Worm (Caenorhabditis elegans) whole organism, L1 larva: ENCODE results near the gene C34F11.2.

Experiments
- C04F5.9 ChIP-seq: sonication (generic microtip); optimal IDR thresholded peaks from 2 replicates; lab custom pipeline; 2016; ENCODE audit warnings: missing genetic modification characterization, missing compliant biosample characterization
- C16A3.4 ChIP-seq: fragments of 150-350 bp; optimal IDR thresholded peaks from 2 replicates; lab custom pipeline; 2014; ENCODE audit warnings: missing biosample characterization, missing genetic modification characterization
- C34B4.2 ChIP-seq: sonication (generic microtip); optimal IDR thresholded peaks from 2 replicates; lab custom pipeline; 2017; ENCODE audit warnings: mild to moderate bottlenecking, missing genetic modification characterization, missing compliant biosample characterization
- Y116A8C.19 ChIP-seq: sonication (generic microtip); optimal IDR thresholded peaks from 2 replicates; lab custom pipeline; 2016; ENCODE audit warnings: missing compliant biosample characterization, missing genetic modification characterization, borderline replicate concordance
- aha-1 ChIP-seq: fragments of 150-350 bp; optimal IDR thresholded peaks from 2 replicates; lab custom pipeline; 2014; ENCODE audit warnings: missing biosample characterization, missing genetic modification characterization
- blmp-1 ChIP-seq: fragments of 150-350 bp; optimal IDR thresholded peaks from 2 replicates; lab custom pipeline; 2014; ENCODE audit warnings: missing biosample characterization, missing genetic modification characterization
- ceh-88 ChIP-seq: fragments of 200-800 bp; sonication (Bioruptor generic); IDR thresholded peaks from 2 replicates; pipeline ENCODE4 v1.3.6; 2022; ENCODE audit warnings: missing genetic modification characterization, missing compliant biosample characterization
- ces-1 ChIP-seq: fragments of 150-350 bp; optimal IDR thresholded peaks from 2 replicates; lab custom pipeline; 2014; ENCODE audit warnings: missing biosample characterization, missing genetic modification reagents, missing genetic modification characterization
- dpl-1 ChIP-seq, 3 experiments: fragments of 150-350 bp in 2 of 3; sonication (generic microtip) in 1 of 3; optimal IDR thresholded peaks; 2 replicates each; lab custom pipeline; 2014 to 2017; ENCODE audit warnings: missing biosample characterization in 3 of 3, missing genetic modification characterization in 3 of 3, missing genetic modification reagents in 3 of 3
- dsc-1 ChIP-seq: sonication (generic microtip); optimal IDR thresholded peaks from 2 replicates; lab custom pipeline; 2016; ENCODE audit warnings: mild to moderate bottlenecking, missing genetic modification characterization, missing compliant biosample characterization
- efl-1 ChIP-seq, 4 experiments: fragments of 150-350 bp; optimal IDR thresholded peaks in 3 of 4; peaks in 1 of 4; 1 replicate in 1 of 4; 2 replicates in 3 of 4; lab custom pipeline; 2014; ENCODE audit warnings: missing biosample characterization in 2 of 4, missing genetic modification characterization in 2 of 4, missing genetic modification reagents in 2 of 4
- efl-3 ChIP-seq: fragments of 200-800 bp; sonication (Bioruptor generic); optimal IDR thresholded peaks from 2 replicates; lab custom pipeline; 2018; ENCODE audit warnings: mild to moderate bottlenecking, missing genetic modification characterization, missing compliant biosample characterization
- elt-2 ChIP-seq: sonication (generic microtip); optimal IDR thresholded peaks from 2 replicates; lab custom pipeline; 2016; ENCODE audit warnings: missing genetic modification characterization, mild to moderate bottlenecking, inconsistent platforms, missing compliant biosample characterization, missing genetic modification reagents
- grh-1 ChIP-seq: fragments of 200-800 bp; sonication (Bioruptor generic); IDR thresholded peaks from 2 replicates; pipeline ENCODE4 v1.3.6; 2022; ENCODE audit warnings: missing genetic modification reagents, missing genetic modification characterization, missing compliant biosample characterization
- irx-1 ChIP-seq: sonication (generic microtip); optimal IDR thresholded peaks from 2 replicates; lab custom pipeline; 2016; ENCODE audit warnings: missing genetic modification characterization, missing compliant biosample characterization
- isw-1 ChIP-seq: fragments of 200-800 bp; sonication (Bioruptor generic); IDR thresholded peaks from 2 replicates; pipeline ENCODE4 v1.3.6; 2022; ENCODE audit warnings: missing genetic modification characterization, missing compliant biosample characterization
- lin-15B ChIP-seq: fragments of 150-350 bp; sonication (generic microtip); optimal IDR thresholded peaks from 3 replicates; lab custom pipeline; 2014; ENCODE audit warnings: missing biosample characterization, missing genetic modification characterization
- lin-35 ChIP-seq, 2 experiments: fragments of 150-350 bp; optimal IDR thresholded peaks; 2 replicates each; lab custom pipeline; 2014; ENCODE audit warnings: missing biosample characterization in 2 of 2, missing genetic modification characterization in 2 of 2, missing genetic modification reagents in 2 of 2
- lin-39 ChIP-seq: fragments of 150-350 bp; optimal IDR thresholded peaks from 2 replicates; lab custom pipeline; 2014; ENCODE audit warnings: missing biosample characterization, missing genetic modification reagents, missing genetic modification characterization
- lir-3 ChIP-seq: sonication (generic microtip); optimal IDR thresholded peaks from 2 replicates; lab custom pipeline; 2016; ENCODE audit warnings: mild to moderate bottlenecking, missing genetic modification characterization, moderate library complexity, missing compliant biosample characterization; ENCODE audit not compliant: poor library complexity
- lsy-2 ChIP-seq, 2 experiments: fragments of 150-350 bp; optimal IDR thresholded peaks; 2 replicates each; lab custom pipeline; 2014; ENCODE audit warnings: missing biosample characterization in 2 of 2, missing genetic modification characterization in 2 of 2
- mab-9 ChIP-seq: fragments of 200-800 bp; sonication (Bioruptor generic); IDR thresholded peaks from 2 replicates; pipeline ENCODE4 v1.3.6; 2022; ENCODE audit warnings: missing genetic modification reagents, missing genetic modification characterization, missing compliant biosample characterization
- mdl-1 ChIP-seq, 2 experiments: fragments of 150-350 bp; optimal IDR thresholded peaks; 2 replicates each; lab custom pipeline; 2014 to 2017; ENCODE audit warnings: missing biosample characterization in 2 of 2, missing genetic modification characterization in 2 of 2, inconsistent platforms in 1 of 2
- mef-2 ChIP-seq: fragments of 150-350 bp; optimal IDR thresholded peaks from 2 replicates; lab custom pipeline; 2014; ENCODE audit warnings: missing biosample characterization, missing genetic modification characterization
- nhr-12 ChIP-seq: sonication (generic microtip); optimal IDR thresholded peaks from 2 replicates; lab custom pipeline; 2017; ENCODE audit warnings: missing biosample characterization, missing genetic modification characterization
- nhr-19 ChIP-seq: fragments of 200-800 bp; sonication (Bioruptor generic); conservative IDR thresholded peaks from 2 replicates; pipeline ENCODE4 v1.3.6; 2022; ENCODE audit warnings: missing genetic modification characterization, missing compliant biosample characterization
- nhr-20 ChIP-seq: sonication (generic microtip); optimal IDR thresholded peaks from 2 replicates; lab custom pipeline; 2016; ENCODE audit warnings: mild to moderate bottlenecking, missing genetic modification characterization, missing compliant biosample characterization
- nhr-237 ChIP-seq: fragments of 150-350 bp; optimal IDR thresholded peaks from 2 replicates; lab custom pipeline; 2014; ENCODE audit warnings: missing biosample characterization, missing genetic modification characterization
- nhr-28 ChIP-seq: fragments of 150-350 bp; optimal IDR thresholded peaks from 2 replicates; lab custom pipeline; 2014; ENCODE audit warnings: missing biosample characterization, missing genetic modification characterization
- nhr-71 ChIP-seq: sonication (generic microtip); optimal IDR thresholded peaks from 2 replicates; lab custom pipeline; 2016; ENCODE audit warnings: mild to moderate bottlenecking, missing genetic modification characterization, moderate library complexity, missing compliant biosample characterization
- nhr-77 ChIP-seq: fragments of 150-350 bp; optimal IDR thresholded peaks from 2 replicates; lab custom pipeline; 2014; ENCODE audit warnings: missing biosample characterization, missing genetic modification characterization
- nhr-84 ChIP-seq: sonication (generic microtip); optimal IDR thresholded peaks from 2 replicates; lab custom pipeline; 2017; ENCODE audit warnings: missing biosample characterization, missing genetic modification characterization
- nhr-85 ChIP-seq: sonication (generic microtip); peaks from one replicate; lab custom pipeline; 2016; ENCODE audit warnings: missing genetic modification characterization, inconsistent platforms, missing compliant biosample characterization
- nhr-90 ChIP-seq: sonication (generic microtip); optimal IDR thresholded peaks from 2 replicates; lab custom pipeline; 2016; ENCODE audit warnings: mild to moderate bottlenecking, missing genetic modification characterization, missing compliant biosample characterization; ENCODE audit not compliant: poor library complexity
- pag-3 ChIP-seq: sonication (generic microtip); optimal IDR thresholded peaks from 2 replicates; lab custom pipeline; 2017; ENCODE audit warnings: missing genetic modification characterization, mild to moderate bottlenecking, missing compliant biosample characterization, antibody characterized with exemption, borderline replicate concordance; ENCODE audit not compliant: insufficient read depth
- rnt-1 ChIP-seq: sonication (generic microtip); optimal IDR thresholded peaks from 2 replicates; lab custom pipeline; 2016; ENCODE audit warnings: mild to moderate bottlenecking, missing genetic modification characterization, moderate library complexity, missing compliant biosample characterization
- skn-1 ChIP-seq: fragments of 150-350 bp; optimal IDR thresholded peaks from 2 replicates; lab custom pipeline; 2014; ENCODE audit warnings: missing biosample characterization, missing genetic modification characterization
- sox-4 ChIP-seq: sonication (generic microtip); optimal IDR thresholded peaks from 2 replicates; lab custom pipeline; 2016; ENCODE audit warnings: missing genetic modification characterization, missing compliant biosample characterization
- unc-130 ChIP-seq: fragments of 150-350 bp; optimal IDR thresholded peaks from 2 replicates; lab custom pipeline; 2017; ENCODE audit warnings: missing biosample characterization, missing genetic modification characterization, inconsistent platforms
- unc-30 ChIP-seq: sonication (generic microtip); optimal IDR thresholded peaks from 2 replicates; lab custom pipeline; 2017; ENCODE audit warnings: missing biosample characterization, missing genetic modification characterization
- unc-62 ChIP-seq: fragments of 150-350 bp; optimal IDR thresholded peaks from 2 replicates; lab custom pipeline; 2014; ENCODE audit warnings: missing biosample characterization, missing genetic modification reagents, missing genetic modification characterization
- zag-1 ChIP-seq: fragments of 150-350 bp; optimal IDR thresholded peaks from 2 replicates; lab custom pipeline; 2014; ENCODE audit warnings: missing biosample characterization, missing genetic modification characterization
- zip-4 ChIP-seq: fragments of 200-800 bp; sonication (Bioruptor generic); optimal IDR thresholded peaks from 2 replicates; lab custom pipeline; 2018; ENCODE audit warnings: mild to moderate bottlenecking, missing genetic modification characterization, moderate library complexity, missing compliant biosample characterization
- ztf-11 ChIP-seq, 2 experiments: sonication (generic microtip); optimal IDR thresholded peaks; 2 replicates each; lab custom pipeline; 2016 to 2017; ENCODE audit warnings: missing genetic modification characterization in 2 of 2, missing biosample characterization in 1 of 2, missing compliant biosample characterization in 1 of 2
- ztf-4 ChIP-seq: fragments of 150-350 bp; optimal IDR thresholded peaks from 2 replicates; lab custom pipeline; 2014; ENCODE audit warnings: missing biosample characterization, missing genetic modification characterization

C34F11.2 gene

ce11 chrII:5227768-5228167 is 15.7 kb downstream of the C34F11.2 start (continued):
- TF ChIP-seq dpl-1 (GFP tag; optimal IDR thresholded peaks at IDR 0.05; lab: Kevin White, UChicago) (no peak), nhr-85 (tag; lab: Kevin White, UChicago) (no peak), grh-1 (no peak), mab-9 (no peak), nhr-71 (tag; lab: Kevin White, UChicago) (peak; percentile 53), ces-1 (GFP tag; lab: Kevin White, UChicago) (no peak), efl-3 (GFP tag; lab: Kevin White, UChicago) (no peak), C34B4.2 (tag; lab: Kevin White, UChicago) (no peak), nhr-77 (tag; lab: Kevin White, UChicago) (peak; percentile 6), mdl-1 (tag; optimal IDR thresholded peaks at IDR 0.05; lab: Kevin White, UChicago) (peak in 1 of 2 experiments; percentile 2), nhr-19 (no peak)

DNA sequence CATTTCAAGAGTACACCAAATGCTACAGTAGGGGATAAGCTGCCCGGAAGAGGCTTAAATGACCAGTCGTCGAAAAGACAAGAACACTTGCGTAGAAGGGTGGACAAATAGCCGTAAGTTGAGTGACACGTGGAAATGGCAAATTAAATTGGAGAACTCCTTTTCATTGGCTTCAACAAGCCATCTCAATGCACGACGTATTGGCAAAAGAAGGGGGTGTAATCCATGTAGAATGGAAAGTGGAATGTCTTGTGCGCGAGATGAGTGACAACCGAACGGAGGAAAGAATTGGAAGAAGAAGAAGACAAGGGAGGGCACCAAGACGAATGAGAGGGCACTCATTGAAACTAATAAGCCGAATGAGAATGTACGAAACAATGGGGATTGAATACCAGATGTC is 16.6 kb downstream of the C34F11.2 start:
- TF ChIP-seq nhr-20 (tag; lab: Kevin White, UChicago) (no peak), nhr-12 (tag; lab: Kevin White, UChicago) (no peak), dsc-1 (tag; lab: Kevin White, UChicago) (no peak), Y116A8C.19 (tag; lab: Kevin White, UChicago) (no peak), unc-30 (no peak), nhr-77 (tag; lab: Kevin White, UChicago) (no peak), ceh-88 (no peak), C16A3.4 (tag; lab: Kevin White, UChicago) (no peak), irx-1 (tag; lab: Kevin White, UChicago) (no peak), nhr-90 (tag; lab: Kevin White, UChicago) (no peak), unc-62 (GFP tag; lab: Kevin White, UChicago) (no peak), lin-15B (no peak), C04F5.9 (tag; lab: Kevin White, UChicago) (no peak), nhr-237 (tag; lab: Kevin White, UChicago) (no peak), grh-1 (no peak), nhr-84 (tag; lab: Kevin White, UChicago) (no peak), efl-3 (GFP tag; lab: Kevin White, UChicago) (no peak), unc-130 (tag; lab: Kevin White, UChicago) (no peak), sox-4 (tag; lab: Kevin White, UChicago) (no peak), ztf-4 (tag; lab: Kevin White, UChicago) (no peak)

- TF ChIP-seq mef-2 (no peak), zag-1 (tag; lab: Kevin White, UChicago) (no peak)
Measured at ce11 chrII:5229596-5229995, 17.5 kb downstream of the C34F11.2 start, which contains the start of gene EGAP2.2. Gene EGAP2.2, plus strand, starts transcription at chrII:5229896.

- TF ChIP-seq blmp-1 (tag; lab: Kevin White, UChicago) (peak; percentile 4), lir-3 (tag; lab: Kevin White, UChicago) (no peak), lin-39 (no peak), nhr-84 (tag; lab: Kevin White, UChicago) (no peak)
- TF ChIP-seq, all 84 proteins: peak for 1
Measured at ce11 chrII:5231111-5231510, 19.0 kb downstream of the C34F11.2 start, which contains the start of gene EGAP2.1. Gene EGAP2.1, plus strand, starts transcription at chrII:5231411.

- TF ChIP-seq zip-4 (GFP tag; lab: Kevin White, UChicago) (no peak), nhr-28 (no peak), pag-3 (tag; lab: Kevin White, UChicago) (no peak), lin-35 (GFP tag; optimal IDR thresholded peaks at IDR 0.05; lab: Kevin White, UChicago) (peak in 1 of 2 experiments; percentile 24), dsc-1 (tag; lab: Kevin White, UChicago) (no peak), isw-1 (GFP tag; lab: Robert Waterston, UW) (no peak), ztf-11 (tag; optimal IDR thresholded peaks at IDR 0.05; lab: Kevin White, UChicago) (no peak), skn-1 (tag; lab: Kevin White, UChicago) (no peak), elt-2 (tag; lab: Kevin White, UChicago) (peak; percentile 87), lsy-2 (tag; optimal IDR thresholded peaks at IDR 0.05; lab: Kevin White, UChicago) (no peak), sox-4 (tag; lab: Kevin White, UChicago) (no peak), nhr-84 (tag; lab: Kevin White, UChicago) (no peak), unc-30 (no peak), nhr-20 (tag; lab: Kevin White, UChicago) (no peak), rnt-1 (tag; lab: Kevin White, UChicago) (no peak), efl-1 (optimal IDR thresholded peaks at IDR 0.05; lab: Kevin White, UChicago) (no peak), efl-1 (GFP tag; optimal IDR thresholded peaks at IDR 0.05 in 1 of 2; lab: Kevin White, UChicago) (peak in 1 of 2 experiments; percentile 39), aha-1 (tag; lab: Kevin White, UChicago) (no peak), dpl-1 (GFP tag; optimal IDR thresholded peaks at IDR 0.05; lab: Kevin White, UChicago) (no peak), lir-3 (tag; lab: Kevin White, UChicago) (no peak)
Measured at ce11 chrII:5234728-5235127, 22.7 kb downstream of the C34F11.2 start.
